Worm (Caenorhabditis elegans): ENCODE data around the gene insc-1.

DNA sequence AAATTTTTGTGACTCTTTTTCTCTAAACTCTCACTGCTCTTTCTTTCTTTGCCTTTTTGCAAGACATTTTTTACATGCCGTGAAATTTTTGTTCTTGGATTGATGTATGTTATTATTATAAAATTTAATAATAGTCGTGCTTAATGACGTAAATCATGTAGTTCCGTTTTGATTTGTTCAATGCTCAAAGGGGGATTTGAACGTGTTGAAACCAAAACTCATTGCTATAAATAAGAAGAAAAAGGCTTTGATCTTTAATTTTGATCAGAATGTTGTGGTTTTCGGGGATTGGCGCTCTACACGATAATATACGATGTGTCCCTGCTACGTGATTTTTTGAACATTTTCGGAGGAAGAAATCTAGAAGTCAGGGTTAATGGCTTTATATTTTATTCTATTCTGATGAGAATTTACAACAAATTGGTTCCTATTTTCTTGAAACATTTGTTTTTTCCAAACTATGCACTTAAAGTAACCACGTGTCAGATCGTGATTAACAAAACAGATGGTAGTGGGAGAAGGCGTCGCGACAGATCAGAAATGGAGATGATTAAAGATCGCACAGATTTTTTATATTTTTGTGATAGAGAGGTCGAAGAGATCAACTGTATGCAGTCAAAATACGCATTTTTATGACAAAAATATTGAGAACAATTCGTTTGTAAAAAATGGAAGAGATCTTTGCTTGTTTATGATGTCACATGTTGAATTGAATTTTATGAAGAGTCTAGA, 17.0 kb upstream of the insc-1 start:
- TF ChIP-seq him-1 (tag; optimal IDR thresholded peaks at IDR 0.05), result no peak
- no peak for TF ChIP-seq dao-5 (tag; optimal IDR thresholded peaks at IDR 0.05)
- TF ChIP-seq W03F9.2 (tag; optimal IDR thresholded peaks at IDR 0.05), result no peak

Data from whole organism, L4/young adult.